Worm (Caenorhabditis elegans) whole organism, midembryonic: ENCODE results near the gene pmk-1.

Experiments
- cog-1 ChIP-seq: sonication (generic microtip); optimal IDR thresholded peaks from 2 replicates; lab custom pipeline; 2016; ENCODE audit warnings: missing genetic modification characterization, missing compliant biosample characterization
- flt-1 ChIP-seq: fragments of 200-800 bp; sonication (Bioruptor generic); IDR thresholded peaks from 2 replicates; pipeline ENCODE4 v1.3.6; 2022; ENCODE audit warnings: missing genetic modification characterization, missing compliant biosample characterization
- med-1 ChIP-seq: sonication (generic microtip); optimal IDR thresholded peaks from 2 replicates; lab custom pipeline; 2017; ENCODE audit warnings: missing genetic modification characterization, mild to moderate bottlenecking, missing compliant biosample characterization, antibody characterized with exemption, missing genetic modification reagents; ENCODE audit not compliant: insufficient read depth
- tab-1 ChIP-seq: fragments of 200-800 bp; sonication (Bioruptor generic); IDR thresholded peaks from 2 replicates; pipeline ENCODE4 v1.3.6; 2022; ENCODE audit warnings: missing genetic modification characterization, missing compliant biosample characterization
- ztf-23 ChIP-seq: fragments of 200-800 bp; sonication (Bioruptor generic); IDR thresholded peaks from 2 replicates; pipeline ENCODE4 v1.3.6; 2022; ENCODE audit warnings: missing genetic modification reagents, missing genetic modification characterization, missing compliant biosample characterization
- ztf-29 ChIP-seq: fragments of 200-800 bp; sonication (Bioruptor generic); IDR thresholded peaks from 2 replicates; pipeline ENCODE4 v1.3.6; 2022; ENCODE audit warnings: missing genetic modification reagents, missing genetic modification characterization, missing compliant biosample characterization

DNA sequence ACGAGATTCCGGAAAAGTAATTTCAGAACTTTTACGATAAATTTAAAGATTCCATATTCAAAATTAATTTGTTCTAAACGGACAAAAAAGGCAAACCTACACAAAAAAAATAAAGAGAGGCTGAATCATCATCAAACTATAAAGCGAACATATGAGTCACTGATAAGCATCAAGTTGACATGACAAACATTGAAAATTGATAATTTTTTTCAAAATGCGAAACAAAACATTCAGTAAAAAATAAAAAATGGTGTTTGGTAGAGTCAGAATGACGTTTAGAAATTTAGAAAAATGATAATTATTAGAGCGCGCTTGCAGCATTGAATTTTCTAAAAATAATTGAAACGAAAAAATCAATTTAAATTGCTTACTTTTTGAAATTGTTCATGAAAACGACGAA is 51.2 kb downstream of the pmk-1 start:
- no peak for TF ChIP-seq flt-1
- TF ChIP-seq med-1 (GFP tag; lab: Kevin White, UChicago) = no peak
- no peak for TF ChIP-seq ztf-29 (GFP tag; lab: Robert Waterston, UW)
- TF ChIP-seq tab-1 (GFP tag; lab: Robert Waterston, UW) = no peak
- TF ChIP-seq ztf-23 = no peak
- no peak for TF ChIP-seq cog-1
